Worm (Caenorhabditis elegans) whole organism, L4/young adult: ENCODE measurements around the gene Y47D7A.18.

Source experiments
- W03F9.2 ChIP-seq: fragments of 150-350 bp; optimal IDR thresholded peaks from 2 replicates; lab custom pipeline; 2014; ENCODE audit warnings: missing biosample characterization, missing genetic modification characterization
- dao-5 ChIP-seq: sonication (generic microtip); optimal IDR thresholded peaks from 2 replicates; lab custom pipeline; 2016; ENCODE audit warnings: missing genotype, missing genetic modification characterization, moderate library complexity, missing compliant biosample characterization
- him-1 ChIP-seq: sonication (generic microtip); optimal IDR thresholded peaks from 2 replicates; lab custom pipeline; 2016; ENCODE audit warnings: missing genotype, missing genetic modification reagents, missing genetic modification characterization, missing compliant biosample characterization

ce11 chrV:4435411-4435981 is 18.9 kb upstream of the Y47D7A.18 start, which contains the start of gene Y47D7A.13:
- no peak for TF ChIP-seq him-1 (tag; lab: Kevin White, UChicago)
- no peak for TF ChIP-seq dao-5 (tag; lab: Kevin White, UChicago)
- no peak for TF ChIP-seq W03F9.2 (tag; lab: Kevin White, UChicago)
